Fruit fly (Drosophila melanogaster) whole organism, wandering third instar larva: ENCODE measurements around the gene aqrs.

Experiments used
- Abd-B ChIP-seq: fragments of >200 bp; optimal IDR thresholded peaks from 2 replicates; lab custom pipeline; 2017; ENCODE audit warnings: missing biosample characterization, missing genetic modification characterization
- CrebA ChIP-seq: fragments of 200-800 bp; sonication (Bioruptor generic); optimal IDR thresholded peaks from 2 replicates; lab custom pipeline; 2016; ENCODE audit warnings: missing biosample characterization, mild to moderate bottlenecking, missing genetic modification characterization, borderline replicate concordance
- Dfd ChIP-seq: fragments of >200 bp; optimal IDR thresholded peaks from 2 replicates; lab custom pipeline; 2017; ENCODE audit warnings: missing biosample characterization, missing genetic modification characterization
- HLH106 ChIP-seq: fragments of 200-800 bp; optimal IDR thresholded peaks from 3 replicates; lab custom pipeline; 2019; ENCODE audit warnings: missing biosample characterization, mild to moderate bottlenecking, missing genetic modification characterization, moderate library complexity
- Hnf4 ChIP-seq: fragments of 200-800 bp; sonication (Bioruptor generic); optimal IDR thresholded peaks from 2 replicates; lab custom pipeline; 2016; ENCODE audit warnings: missing biosample characterization, mild to moderate bottlenecking, missing genetic modification characterization
- Hr78 ChIP-seq: fragments of >200 bp; optimal IDR thresholded peaks from 2 replicates; lab custom pipeline; 2017; ENCODE audit warnings: missing biosample characterization, missing genetic modification characterization
- Hr83 ChIP-seq: fragments of 200-300 bp; sonication (Bioruptor generic); optimal IDR thresholded peaks from 2 replicates; lab custom pipeline; 2016; ENCODE audit warnings: missing biosample characterization, mild to moderate bottlenecking, missing genetic modification characterization, moderate library complexity; ENCODE audit not compliant: poor library complexity, severe bottlenecking
- N ChIP-seq: fragments of >200 bp; optimal IDR thresholded peaks from 2 replicates; lab custom pipeline; 2018; ENCODE audit warnings: missing biosample characterization, missing external identifiers, missing genetic modification characterization
- OdsH ChIP-seq: fragments of 200-800 bp; sonication (Bioruptor generic); optimal IDR thresholded peaks from 2 replicates; lab custom pipeline; 2016; ENCODE audit warnings: missing biosample characterization, mild to moderate bottlenecking, missing genetic modification characterization
- br ChIP-seq: fragments of 200-800 bp; sonication (Bioruptor generic); optimal IDR thresholded peaks from 2 replicates; lab custom pipeline; 2016; ENCODE audit warnings: missing biosample characterization, missing genetic modification characterization
- dl ChIP-seq, 2 experiments: fragments of 175-275, 200-275 bp in 1 of 2; fragments of 200-275 bp in 1 of 2; sonication (Bioruptor generic); optimal IDR thresholded peaks; lab custom pipeline; 2018; ENCODE audit warnings: mild to moderate bottlenecking in 2 of 2, missing biosample characterization in 2 of 2, missing genetic modification characterization in 2 of 2, moderate library complexity in 2 of 2; ENCODE audit not compliant: partially characterized antibody in 2 of 2, insufficient read depth in 1 of 2
- jim ChIP-seq: fragments of 175-275, 200-325 bp; sonication (Bioruptor generic); optimal IDR thresholded peaks from 2 replicates; lab custom pipeline; 2016; ENCODE audit warnings: missing biosample characterization, mild to moderate bottlenecking, missing genetic modification characterization
- psq ChIP-seq: fragments of 200-800 bp; sonication (Bioruptor generic); optimal IDR thresholded peaks from 3 replicates; lab custom pipeline; 2017; ENCODE audit warnings: missing biosample characterization, mild to moderate bottlenecking, missing genetic modification characterization, moderate library complexity
- usp ChIP-seq: fragments of >200 bp; optimal IDR thresholded peaks from 2 replicates; lab custom pipeline; 2017; ENCODE audit warnings: missing biosample characterization, missing genetic modification characterization

DNA sequence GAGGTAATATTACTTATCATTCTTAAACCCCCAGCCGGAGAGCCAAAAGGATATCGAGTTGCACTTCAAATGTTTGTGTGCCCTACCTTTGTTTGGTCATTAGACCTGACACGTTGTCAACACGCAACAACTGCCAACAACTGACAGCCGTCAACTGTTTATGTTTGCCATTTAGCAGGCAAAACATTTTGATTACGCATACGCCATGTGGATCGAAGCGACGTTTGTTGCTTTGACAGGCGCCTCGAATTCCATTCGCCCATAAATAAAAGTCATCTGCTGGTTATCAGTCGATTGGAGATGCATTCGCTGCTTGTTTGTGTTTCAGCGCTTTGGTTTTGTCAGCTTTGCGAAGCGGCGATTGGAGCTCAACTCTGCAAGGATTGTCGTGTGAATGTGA lies 31.3 kb upstream of the aqrs start, which contains the start of gene CG34295:
- TF ChIP-seq N (GFP tag; lab: Kevin White, UChicago) (no peak), Dfd (no peak), OdsH (no peak), Hr78 (GFP tag; lab: Kevin White, UChicago) (no peak), Hr83 (no peak), psq (GFP tag; lab: Kevin White, UChicago) (no peak), usp (no peak), br (no peak), HLH106 (tag; lab: Kevin White, UChicago) (no peak), CrebA (GFP tag; lab: Kevin White, UChicago) (no peak), jim (no peak), Abd-B (no peak), dl (GFP tag; optimal IDR thresholded peaks at IDR 0.05; lab: Kevin White, UChicago; ENCODE audit: insufficient read depth in 1 of 2, partially characterized antibody in 2 of 2) (no peak), Hnf4 (no peak)
